Worm (Caenorhabditis elegans): ENCODE data around the gene rbmx-2.

rbmx-2 gene

ce11 chrII:6196875-6197274, at the start of gene rbmx-2, which contains the start of gene C30B5.2:
TSS of gene rbmx-2 (minus strand) at chrII:6196948.
TSS of gene C30B5.2 (plus strand) at chrII:6197180.
- TF ChIP-seq ccch-3 (GFP tag; optimal IDR thresholded peaks at IDR 0.05) (no peak), sptf-2 (GFP tag; optimal IDR thresholded peaks at IDR 0.05) (no peak), F33H1.4 (GFP tag; IDR thresholded peaks at IDR 0.05) (no peak), B0035.1 (tag; optimal IDR thresholded peaks at IDR 0.05) (no peak), ceh-91 (GFP tag; IDR thresholded peaks at IDR 0.05) (no peak), cebp-2 (GFP tag; IDR thresholded peaks at IDR 0.05) (no peak), nhr-27 (tag; optimal IDR thresholded peaks at IDR 0.05) (no peak), F57A8.1 (GFP tag; optimal IDR thresholded peaks at IDR 0.05) (no peak), ztf-6 (GFP tag; IDR thresholded peaks at IDR 0.05) (no peak), tbp1 (GFP tag; optimal IDR thresholded peaks at IDR 0.05) (peak; percentile 24), attf-3 (GFP tag; conservative IDR thresholded peaks at IDR 0.05) (no peak), madf-6 (GFP tag; IDR thresholded peaks at IDR 0.05) (no peak), F39B2.1 (GFP tag; IDR thresholded peaks at IDR 0.05) (no peak), lsl-1 (GFP tag; optimal IDR thresholded peaks at IDR 0.05) (peak; percentile 60), zfh-2 (GFP tag; conservative IDR thresholded peaks at IDR 0.05) (no peak), dpff-1 (tag; optimal IDR thresholded peaks at IDR 0.05) (no peak), nhr-120 (GFP tag; IDR thresholded peaks at IDR 0.05) (no peak), athp-1 (tag; optimal IDR thresholded peaks at IDR 0.05) (no peak), repo-1 (tag; optimal IDR thresholded peaks at IDR 0.05) (no peak), efl-1 (GFP tag; optimal IDR thresholded peaks at IDR 0.05) (no peak), lin-54 (GFP tag; optimal IDR thresholded peaks at IDR 0.05) (no peak), mel-28 (tag; optimal IDR thresholded peaks at IDR 0.05; ENCODE audit: borderline replicate concordance) (no peak), Y53G8AR.9 (GFP tag; conservative IDR thresholded peaks at IDR 0.05) (no peak), somi-1 (GFP tag; optimal IDR thresholded peaks at IDR 0.05) (no peak), ceh-58 (GFP tag; IDR thresholded peaks at IDR 0.05) (no peak), rec-8 (tag; optimal IDR thresholded peaks at IDR 0.05) (no peak), attf-6 (GFP tag; IDR thresholded peaks at IDR 0.05) (no peak), mes-4 (tag; optimal IDR thresholded peaks at IDR 0.05) (no peak), egrh-3 (GFP tag; IDR thresholded peaks at IDR 0.05) (no peak), hsf-1 (GFP tag; IDR thresholded peaks at IDR 0.05) (no peak), F23B12.7 (tag; optimal IDR thresholded peaks at IDR 0.05; ENCODE audit: insufficient read depth) (peak; percentile 92), ceh-27 (GFP tag; optimal IDR thresholded peaks at IDR 0.05) (no peak), zim-3 (tag; optimal IDR thresholded peaks at IDR 0.05) (no peak), hmg-1.2 (GFP tag; IDR thresholded peaks at IDR 0.05) (no peak), snpc-3.4 (tag; optimal IDR thresholded peaks at IDR 0.05) (peak; percentile 20), aptf-3 (GFP tag; IDR thresholded peaks at IDR 0.05) (no peak), ceh-40 (GFP tag; IDR thresholded peaks at IDR 0.05) (no peak), ets-4 (GFP tag; optimal IDR thresholded peaks at IDR 0.05) (no peak), ZK185.1 (tag; optimal IDR thresholded peaks at IDR 0.05; ENCODE audit: poor library complexity, severe bottlenecking) (no peak), tlf-1 (GFP tag; optimal IDR thresholded peaks at IDR 0.05) (no peak), dox-1 (GFP tag; IDR thresholded peaks at IDR 0.05) (no peak), T07F8.4 (tag; optimal IDR thresholded peaks at IDR 0.05) (no peak), pbrm-1 (GFP tag; IDR thresholded peaks at IDR 0.05) (peak; percentile 37; the same call in 1 of the 2 replicates), Y95B8A.8 (GFP tag; IDR thresholded peaks at IDR 0.05) (no peak), sdz-38 (tag; optimal IDR thresholded peaks at IDR 0.05) (no peak), mxl-1 (tag; optimal IDR thresholded peaks at IDR 0.05) (no peak), D2030.7 (GFP tag; IDR thresholded peaks at IDR 0.05) (peak; percentile 23; the same call in 1 of the 2 replicates), chd-7 (tag; optimal IDR thresholded peaks at IDR 0.05) (no peak), lir-1 (GFP tag; conservative IDR thresholded peaks at IDR 0.05) (no peak), akir-1 (GFP tag; optimal IDR thresholded peaks at IDR 0.05) (no peak)
